Worm (Caenorhabditis elegans) whole organism, young adult: Measurements from ENCODE around the gene E04F6.10.
A peak's percentile ranks its signal among the peaks of the same experiment; 100 is the strongest.

ENCODE experiments used
- B0035.1 ChIP-seq: sonication (generic microtip); optimal IDR thresholded peaks from 2 replicates; lab custom pipeline; 2016; ENCODE audit warnings: missing genetic modification characterization, mild to moderate bottlenecking, missing compliant biosample characterization, missing genotype, missing genetic modification reagents
- F10E7.11 ChIP-seq: sonication (generic microtip); optimal IDR thresholded peaks from 2 replicates; lab custom pipeline; 2017; ENCODE audit warnings: mild to moderate bottlenecking, missing genetic modification characterization, moderate library complexity, missing compliant biosample characterization
- F33H1.4 ChIP-seq: fragments of 200-800 bp; sonication (Bioruptor generic); IDR thresholded peaks from 2 replicates; pipeline ENCODE4 v1.3.6; 2022; ENCODE audit warnings: missing genetic modification reagents, missing genetic modification characterization, missing compliant biosample characterization
- F55B11.4 ChIP-seq: sonication (generic microtip); optimal IDR thresholded peaks from 2 replicates; lab custom pipeline; 2016; ENCODE audit warnings: missing compliant biosample characterization, missing genetic modification characterization, borderline replicate concordance; ENCODE audit not compliant: insufficient read depth
- ceh-27 ChIP-seq: fragments of 200-800 bp; sonication (Bioruptor generic); optimal IDR thresholded peaks from 2 replicates; lab custom pipeline; 2018; ENCODE audit warnings: mild to moderate bottlenecking, missing genetic modification characterization, moderate library complexity, missing compliant biosample characterization
- ekl-4 ChIP-seq: fragments of 200-800 bp; sonication (Bioruptor generic); IDR thresholded peaks from 2 replicates; pipeline ENCODE4 v1.3.6; 2022; ENCODE audit warnings: missing genetic modification reagents, missing genetic modification characterization, missing compliant biosample characterization
- let-607 ChIP-seq, 2 experiments: fragments of 200-800 bp in 1 of 2; sonication (Bioruptor generic) in 1 of 2; sonication (generic microtip) in 1 of 2; optimal IDR thresholded peaks; 2 replicates each; lab custom pipeline; 2016 to 2018; ENCODE audit warnings: mild to moderate bottlenecking in 2 of 2, missing compliant biosample characterization in 2 of 2, missing genetic modification characterization in 2 of 2, moderate library complexity in 2 of 2, missing genotype in 1 of 2
- nhr-80 ChIP-seq: sonication (generic microtip); optimal IDR thresholded peaks from 2 replicates; lab custom pipeline; 2016; ENCODE audit warnings: missing genetic modification characterization, missing compliant biosample characterization
- unc-62 ChIP-seq: fragments of 150-350 bp; optimal IDR thresholded peaks from 2 replicates; lab custom pipeline; 2014; ENCODE audit warnings: missing biosample characterization, missing genetic modification reagents, missing genetic modification characterization
- zim-3 ChIP-seq: sonication (generic microtip); optimal IDR thresholded peaks from 2 replicates; lab custom pipeline; 2017; ENCODE audit warnings: mild to moderate bottlenecking, missing genetic modification characterization, moderate library complexity, missing compliant biosample characterization
- ztf-6 ChIP-seq: fragments of 200-800 bp; sonication (Bioruptor generic); IDR thresholded peaks from 2 replicates; pipeline ENCODE4 v1.3.6; 2022; ENCODE audit warnings: missing genetic modification reagents, missing genetic modification characterization, missing compliant biosample characterization

E04F6.10 gene

ce11 chrII:7166768-7167167, 50.2 kb downstream of the E04F6.10 start:
- TF ChIP-seq B0035.1 (tag; lab: Kevin White, UChicago) (no peak), let-607 (tag; optimal IDR thresholded peaks at IDR 0.05; lab: Kevin White, UChicago) (peak in 1 of 2 experiments; percentile 3), nhr-80 (tag; lab: Kevin White, UChicago) (peak; percentile 76)
- TF ChIP-seq, all 124 proteins: peak for 2

- TF ChIP-seq ceh-27 (GFP tag; lab: Kevin White, UChicago) = no peak
- no peak for TF ChIP-seq F33H1.4 (GFP tag; lab: Robert Waterston, UW)
- TF ChIP-seq ztf-6 (GFP tag; lab: Robert Waterston, UW) = no peak
- TF ChIP-seq zim-3 (tag; lab: Kevin White, UChicago) = no peak
- no peak for TF ChIP-seq F10E7.11
- no peak for TF ChIP-seq nhr-80 (tag; lab: Kevin White, UChicago)
- TF ChIP-seq ekl-4 (GFP tag; lab: Robert Waterston, UW) = no peak
- TF ChIP-seq unc-62 = no peak
- no peak for TF ChIP-seq F55B11.4 (tag; lab: Kevin White, UChicago)
These were observed 51.2 kb downstream of the E04F6.10 start, which contains the start of gene mfsd-13.2 for ce11 chrII:7165749-7166148. TSS of gene mfsd-13.2 (minus strand) at chrII:7165849.
